Worm (Caenorhabditis elegans) whole organism, L4 larva: Measurements from ENCODE around the gene H20J04.4.

Experiments used
- ZK337.2 ChIP-seq: fragments of 200-800 bp; sonication (Bioruptor generic); IDR thresholded peaks from 2 replicates; pipeline ENCODE4 v1.3.6; 2022; ENCODE audit warnings: missing genetic modification reagents, missing genetic modification characterization, missing compliant biosample characterization
- dpl-1 ChIP-seq: fragments of 150-350 bp; optimal IDR thresholded peaks from 2 replicates; lab custom pipeline; 2014; ENCODE audit warnings: missing biosample characterization, missing genetic modification reagents, missing genetic modification characterization
- lin-13 ChIP-seq: fragments of 150-350 bp; optimal IDR thresholded peaks from 2 replicates; lab custom pipeline; 2014; ENCODE audit warnings: missing biosample characterization, missing genetic modification reagents, missing genetic modification characterization
- mdl-1 ChIP-seq, 2 experiments: fragments of 150-350 bp in 1 of 2; sonication (generic microtip) in 1 of 2; optimal IDR thresholded peaks; 2 replicates each; lab custom pipeline; 2014 to 2017; ENCODE audit warnings: missing biosample characterization in 2 of 2, missing genetic modification characterization in 2 of 2

DNA sequence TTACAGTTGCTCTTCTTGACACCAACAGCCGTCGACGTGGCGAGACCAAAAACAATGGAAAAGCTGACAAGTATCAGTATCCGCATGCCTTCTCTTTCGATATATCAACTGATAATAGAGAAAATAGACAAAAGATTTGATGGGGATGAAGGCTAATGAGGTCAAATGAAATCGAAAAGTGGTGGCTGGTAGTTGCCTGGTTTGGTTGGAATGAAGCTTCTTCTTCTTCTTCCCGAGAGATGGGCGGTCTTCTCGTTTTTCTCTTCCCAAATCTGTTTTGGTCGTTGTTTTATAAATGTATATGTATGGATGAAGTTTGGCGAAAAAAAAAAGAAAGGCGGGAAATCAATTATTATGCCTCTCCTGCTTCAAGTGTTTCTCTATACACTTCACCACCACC is 47.1 kb upstream of the H20J04.4 start, which contains the start of gene C01F1.5:
- no peak for TF ChIP-seq dpl-1 (GFP tag; lab: Kevin White, UChicago)
- no peak for TF ChIP-seq ZK337.2 (GFP tag; lab: Robert Waterston, UW)
- TF ChIP-seq lin-13: no peak
- TF ChIP-seq mdl-1 (tag; optimal IDR thresholded peaks at IDR 0.05; lab: Kevin White, UChicago): no peak
